Fruit fly (Drosophila melanogaster): ENCODE results near the gene CG32641.

DNA sequence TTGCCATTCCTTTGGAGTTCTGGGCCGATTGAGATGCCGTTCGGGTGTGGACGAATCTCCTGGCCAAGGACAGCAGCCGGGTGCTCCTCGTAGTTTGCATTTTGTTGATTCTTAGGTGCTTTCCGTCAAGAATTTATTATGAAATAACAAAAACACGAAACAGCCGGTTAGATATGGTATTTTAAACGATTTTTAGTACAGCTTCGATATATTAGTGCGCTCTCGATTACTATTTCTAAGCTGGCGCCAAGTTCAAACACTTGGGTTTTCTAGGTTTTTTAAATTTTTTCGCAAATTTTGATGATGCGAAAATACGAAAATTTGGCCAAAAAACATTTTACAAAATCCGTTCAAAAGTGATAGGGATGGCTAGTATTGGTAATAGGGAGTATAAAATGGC is 10.0 kb downstream of the CG32641 start, which contains the start of gene Coq5:
- no peak for TF ChIP-seq CG8290 (GFP tag; optimal IDR thresholded peaks at IDR 0.05)
- no peak for TF ChIP-seq CG8290 (tag; optimal IDR thresholded peaks at IDR 0.05)
- no peak for TF ChIP-seq CG7556 (GFP tag; optimal IDR thresholded peaks at IDR 0.05)
- no peak for TF ChIP-seq CG5180 (GFP tag; optimal IDR thresholded peaks at IDR 0.05)

All from whole organism, embryonic.